Fruit fly (Drosophila melanogaster): Measurements from ENCODE around the gene snu.

- TF ChIP-seq pan (optimal IDR thresholded peaks at IDR 0.05): no peak
- no peak for TF ChIP-seq CG8478 (optimal IDR thresholded peaks at IDR 0.05)
- TF ChIP-seq psq (optimal IDR thresholded peaks at IDR 0.05): no peak
- no peak for TF ChIP-seq usp (GFP tag; optimal IDR thresholded peaks at IDR 0.05)
Measured at dm6 chr3R:28677527-28678134, 2.8 kb downstream of the snu start.
